Fruit fly (Drosophila melanogaster) whole organism, adult: ENCODE data around the gene vret.

Experiments used
- CG11617 ChIP-seq: fragments of 200-800 bp; sonication (Bioruptor generic); optimal IDR thresholded peaks from 2 replicates; lab custom pipeline; 2017; ENCODE audit warnings: mild to moderate bottlenecking, missing biosample characterization, missing genetic modification reagents, missing genetic modification characterization
- CG12768 ChIP-seq: fragments of 200-800 bp; sonication (Bioruptor generic); optimal IDR thresholded peaks from 2 replicates; lab custom pipeline; 2017; ENCODE audit warnings: missing biosample characterization, missing genetic modification characterization, mild to moderate bottlenecking, moderate library complexity, missing genetic modification reagents
- CG14711 ChIP-seq: fragments of 200-800 bp; sonication (Bioruptor generic); optimal IDR thresholded peaks from 2 replicates; lab custom pipeline; 2018; ENCODE audit warnings: missing biosample characterization, mild to moderate bottlenecking, missing genetic modification characterization, moderate library complexity
- CG1620 ChIP-seq: fragments of 200-800 bp; sonication (Bioruptor generic); optimal IDR thresholded peaks from 2 replicates; lab custom pipeline; 2016; ENCODE audit warnings: missing biosample characterization, missing genetic modification characterization
- CG33017 ChIP-seq: fragments of 200-800 bp; sonication (Bioruptor generic); optimal IDR thresholded peaks from 2 replicates; lab custom pipeline; 2018; ENCODE audit warnings: missing biosample characterization, mild to moderate bottlenecking, missing genetic modification characterization, moderate library complexity
- CG5204 ChIP-seq: fragments of 200-800 bp; sonication (Bioruptor generic); optimal IDR thresholded peaks from 2 replicates; lab custom pipeline; 2016; ENCODE audit warnings: missing biosample characterization, missing genetic modification characterization
- CG7045 ChIP-seq: fragments of 200-800 bp; sonication (Bioruptor generic); optimal IDR thresholded peaks from 2 replicates; lab custom pipeline; 2017; ENCODE audit warnings: missing biosample characterization, mild to moderate bottlenecking, missing genetic modification characterization
- CG7101 ChIP-seq: fragments of 200-800 bp; sonication (Bioruptor generic); optimal IDR thresholded peaks from 2 replicates; lab custom pipeline; 2018; ENCODE audit warnings: missing biosample characterization, mild to moderate bottlenecking, missing genetic modification characterization, moderate library complexity
- Clk ChIP-seq: fragments of 200-800 bp; sonication (Bioruptor generic); optimal IDR thresholded peaks from 2 replicates; lab custom pipeline; 2017; ENCODE audit warnings: missing biosample characterization, missing genetic modification characterization
- Crg-1 ChIP-seq: fragments of 200-800 bp; sonication (Bioruptor generic); optimal IDR thresholded peaks from 2 replicates; lab custom pipeline; 2016; ENCODE audit warnings: missing biosample characterization, missing genetic modification characterization
- Hr96 ChIP-seq: fragments of 200-800 bp; sonication (Bioruptor generic); optimal IDR thresholded peaks from 2 replicates; lab custom pipeline; 2016; ENCODE audit warnings: missing biosample characterization, missing genetic modification characterization
- Mnt ChIP-seq: fragments of 200-800 bp; sonication (Bioruptor generic); optimal IDR thresholded peaks from 2 replicates; lab custom pipeline; 2016; ENCODE audit warnings: missing biosample characterization, mild to moderate bottlenecking, missing genetic modification characterization
- bab1 ChIP-seq: fragments of 200-800 bp; sonication (Bioruptor generic); optimal IDR thresholded peaks from 3 replicates; lab custom pipeline; 2019; ENCODE audit warnings: missing biosample characterization, mild to moderate bottlenecking, missing genetic modification characterization, moderate library complexity
- cic ChIP-seq: fragments of 200-800 bp; sonication (Bioruptor generic); optimal IDR thresholded peaks from 2 replicates; lab custom pipeline; 2017; ENCODE audit warnings: missing biosample characterization, mild to moderate bottlenecking, missing genetic modification characterization, moderate library complexity
- cnc ChIP-seq, 2 experiments: fragments of >200 bp; optimal IDR thresholded peaks; 2 replicates each; lab custom pipeline; 2017
- kay ChIP-seq: fragments of 200-800 bp; sonication (Bioruptor generic); peaks from one replicate; lab custom pipeline; 2016; ENCODE audit warnings: missing biosample characterization, missing genetic modification characterization, borderline replicate concordance
- ovo ChIP-seq: fragments of 200-800 bp; sonication (Bioruptor generic); optimal IDR thresholded peaks from 2 replicates; lab custom pipeline; 2016; ENCODE audit warnings: missing biosample characterization, missing genetic modification characterization
- pad ChIP-seq: fragments of 200-800 bp; sonication (Bioruptor generic); optimal IDR thresholded peaks from 3 replicates; lab custom pipeline; 2017; ENCODE audit warnings: missing biosample characterization, missing genetic modification characterization, mild to moderate bottlenecking, moderate library complexity, missing genetic modification reagents
- tj ChIP-seq: fragments of 200-800 bp; sonication (Bioruptor generic); optimal IDR thresholded peaks from 3 replicates; lab custom pipeline; 2017; ENCODE audit warnings: missing biosample characterization, mild to moderate bottlenecking, missing genetic modification characterization, moderate library complexity
- toe ChIP-seq: fragments of 200-800 bp; sonication (Bioruptor generic); optimal IDR thresholded peaks from 2 replicates; lab custom pipeline; 2016; ENCODE audit warnings: missing biosample characterization, missing genetic modification characterization

Gene vret

dm6 chr3R:22745432-22745831, at the start of gene vret, which contains the start of gene HP1c:
TSS of gene vret (minus strand) at chr3R:22745581.
TSS of gene HP1c (plus strand) at chr3R:22745620.
- no peak for TF ChIP-seq CG5204
- peak; percentile 17 for TF ChIP-seq bab1

- TF ChIP-seq CG14711 (tag; lab: Kevin White, UChicago) (no peak), CG1620 (GFP tag; lab: Kevin White, UChicago) (no peak), cnc (optimal IDR thresholded peaks at IDR 0.05; lab: Kevin White, UChicago) (no peak), CG7045 (GFP tag; lab: Kevin White, UChicago) (no peak), Mnt (GFP tag; lab: Kevin White, UChicago) (no peak), kay (GFP tag; lab: Kevin White, UChicago) (no peak), Crg-1 (GFP tag; lab: Kevin White, UChicago) (no peak), CG33017 (tag; lab: Kevin White, UChicago) (no peak)
These were observed 48.6 kb upstream of the vret start for dm6 chr3R:22793953-22794352.

- TF ChIP-seq Mnt (GFP tag; lab: Kevin White, UChicago) (no peak), CG7101 (tag; lab: Kevin White, UChicago) (no peak), kay (GFP tag; lab: Kevin White, UChicago) (no peak), pad (no peak), CG11617 (GFP tag; lab: Kevin White, UChicago) (no peak), CG1620 (GFP tag; lab: Kevin White, UChicago) (no peak)
These were observed 43.7 kb upstream of the vret start for dm6 chr3R:22789106-22789505.

dm6 chr3R:22784674-22785316, 39.4 kb upstream of the vret start:
- TF ChIP-seq CG11617 (GFP tag; lab: Kevin White, UChicago): no peak
- TF ChIP-seq Hr96 (GFP tag; lab: Kevin White, UChicago): no peak
- TF ChIP-seq CG1620 (GFP tag; lab: Kevin White, UChicago): no peak
- no peak for TF ChIP-seq Clk (GFP tag; lab: Kevin White, UChicago)
- no peak for TF ChIP-seq cic
- no peak for TF ChIP-seq CG14711 (tag; lab: Kevin White, UChicago)
- TF ChIP-seq Mnt (GFP tag; lab: Kevin White, UChicago): no peak
- no peak for TF ChIP-seq CG5204
- no peak for TF ChIP-seq pad
- no peak for TF ChIP-seq tj (GFP tag; lab: Kevin White, UChicago)
- TF ChIP-seq CG7101 (tag; lab: Kevin White, UChicago): no peak
- TF ChIP-seq bab1: no peak
- TF ChIP-seq cnc (optimal IDR thresholded peaks at IDR 0.05; lab: Kevin White, UChicago): no peak
- TF ChIP-seq CG33017 (tag; lab: Kevin White, UChicago): no peak
- no peak for TF ChIP-seq toe
- no peak for TF ChIP-seq Crg-1 (GFP tag; lab: Kevin White, UChicago)
- TF ChIP-seq CG12768 (GFP tag; lab: Kevin White, UChicago): no peak
- no peak for TF ChIP-seq CG7045 (GFP tag; lab: Kevin White, UChicago)

dm6 chr3R:22781412-22781811, 36.0 kb upstream of the vret start:
- no peak for TF ChIP-seq cnc (optimal IDR thresholded peaks at IDR 0.05; lab: Kevin White, UChicago)
- TF ChIP-seq toe: peak; percentile 78
- TF ChIP-seq Clk (GFP tag; lab: Kevin White, UChicago): peak; percentile 85
- TF ChIP-seq Crg-1 (GFP tag; lab: Kevin White, UChicago): no peak
- TF ChIP-seq CG1620 (GFP tag; lab: Kevin White, UChicago): peak; percentile 2
- peak; percentile 91 for TF ChIP-seq cic
- peak; percentile 80 for TF ChIP-seq CG12768 (GFP tag; lab: Kevin White, UChicago)
- TF ChIP-seq CG5204: peak; percentile 29
- TF ChIP-seq bab1: peak; percentile 66
- TF ChIP-seq Hr96 (GFP tag; lab: Kevin White, UChicago): peak; percentile 26
- no peak for TF ChIP-seq pad
- peak; percentile 65 for TF ChIP-seq CG11617 (GFP tag; lab: Kevin White, UChicago)
- peak; percentile 69 for TF ChIP-seq CG7045 (GFP tag; lab: Kevin White, UChicago)
- TF ChIP-seq CG33017 (tag; lab: Kevin White, UChicago): peak; percentile 79
- TF ChIP-seq ovo: peak; percentile 53
- TF ChIP-seq Mnt (GFP tag; lab: Kevin White, UChicago): peak; percentile 61
- peak; percentile 45 for TF ChIP-seq CG14711 (tag; lab: Kevin White, UChicago)
- no peak for TF ChIP-seq kay (GFP tag; lab: Kevin White, UChicago)
- TF ChIP-seq CG7101 (tag; lab: Kevin White, UChicago): peak; percentile 57
- peak; percentile 66 for TF ChIP-seq tj (GFP tag; lab: Kevin White, UChicago)

dm6 chr3R:22780135-22780534, 34.8 kb upstream of the vret start:
- TF ChIP-seq toe (no peak), CG12768 (GFP tag; lab: Kevin White, UChicago) (peak; percentile 2), CG5204 (peak; percentile 37)

dm6 chr3R:22776457-22776856, 31.1 kb upstream of the vret start:
- TF ChIP-seq Hr96 (GFP tag; lab: Kevin White, UChicago) (no peak), CG7045 (GFP tag; lab: Kevin White, UChicago) (no peak), CG14711 (tag; lab: Kevin White, UChicago) (no peak), CG33017 (tag; lab: Kevin White, UChicago) (no peak), toe (no peak), CG7101 (tag; lab: Kevin White, UChicago) (no peak), cic (no peak), tj (GFP tag; lab: Kevin White, UChicago) (no peak), CG1620 (GFP tag; lab: Kevin White, UChicago) (no peak), CG11617 (GFP tag; lab: Kevin White, UChicago) (no peak), Mnt (GFP tag; lab: Kevin White, UChicago) (no peak), kay (GFP tag; lab: Kevin White, UChicago) (no peak), bab1 (no peak), CG5204 (no peak), Clk (GFP tag; lab: Kevin White, UChicago) (no peak), cnc (optimal IDR thresholded peaks at IDR 0.05; lab: Kevin White, UChicago) (no peak), Crg-1 (GFP tag; lab: Kevin White, UChicago) (no peak), pad (no peak), ovo (no peak)
